Fruit fly (Drosophila melanogaster) whole organism, embryonic: ENCODE measurements around the gene CG32026.

Experiments used
- Atf-2 ChIP-seq: fragments of 200-800 bp; sonication (Bioruptor generic); optimal IDR thresholded peaks from 2 replicates; lab custom pipeline; 2016; ENCODE audit warnings: missing biosample characterization, missing genetic modification characterization
- BEAF-32 ChIP-seq: fragments of 200-800 bp; sonication (Bioruptor generic); optimal IDR thresholded peaks from 3 replicates; lab custom pipeline; 2017; ENCODE audit warnings: missing biosample characterization, missing genetic modification characterization, mild to moderate bottlenecking, moderate library complexity, missing genetic modification reagents
- CG10209 ChIP-seq: fragments of 200-800 bp; sonication (Bioruptor generic); optimal IDR thresholded peaks from 3 replicates; lab custom pipeline; 2017; ENCODE audit warnings: missing biosample characterization, mild to moderate bottlenecking, missing genetic modification characterization, missing genetic modification reagents
- CG11085 ChIP-seq: fragments of 200-800 bp; sonication (Bioruptor generic); IDR thresholded peaks from 2 replicates; pipeline ENCODE4 v1.3.6; 2022; ENCODE audit warnings: missing biosample characterization, missing genetic modification characterization
- CG14965 ChIP-seq: fragments of 200-800 bp; sonication (Bioruptor generic); optimal IDR thresholded peaks from 2 replicates; lab custom pipeline; 2016; ENCODE audit warnings: missing biosample characterization, missing genetic modification characterization, borderline replicate concordance
- CG15269 ChIP-seq: fragments of 200-800 bp; sonication (Bioruptor generic); optimal IDR thresholded peaks from 2 replicates; lab custom pipeline; 2018; ENCODE audit warnings: missing biosample characterization, mild to moderate bottlenecking, missing genetic modification characterization, moderate library complexity
- CG16779 ChIP-seq: fragments of 200-800 bp; sonication (Bioruptor generic); IDR thresholded peaks from 2 replicates; pipeline ENCODE4 v1.3.6; 2022; ENCODE audit warnings: missing biosample characterization, missing genetic modification characterization
- CG16863 ChIP-seq: fragments of 200-800 bp; sonication (Bioruptor generic); optimal IDR thresholded peaks from 3 replicates; lab custom pipeline; 2016; ENCODE audit warnings: missing biosample characterization, missing genetic modification characterization
- CG17328 ChIP-seq: fragments of 200-800 bp; sonication (Bioruptor generic); IDR thresholded peaks from 2 replicates; pipeline ENCODE4 v1.3.6; 2022; ENCODE audit warnings: missing biosample characterization, missing genetic modification characterization
- CG17359 ChIP-seq: fragments of 200-800 bp; sonication (Bioruptor generic); optimal IDR thresholded peaks from 3 replicates; lab custom pipeline; 2018; ENCODE audit warnings: missing biosample characterization, mild to moderate bottlenecking, missing genetic modification characterization, moderate library complexity
- CG2199 ChIP-seq: fragments of 200-800 bp; sonication (Bioruptor generic); IDR thresholded peaks from 3 replicates; pipeline ENCODE4 v1.3.6; 2022; ENCODE audit warnings: missing biosample characterization, missing genetic modification characterization
- CG2712 ChIP-seq: fragments of 200-800 bp; optimal IDR thresholded peaks from 3 replicates; lab custom pipeline; 2019; ENCODE audit warnings: missing biosample characterization, mild to moderate bottlenecking, missing genetic modification characterization, moderate library complexity
- CG2875 ChIP-seq: fragments of 200-800 bp; sonication (Bioruptor generic); optimal IDR thresholded peaks from 2 replicates; lab custom pipeline; 2017; ENCODE audit warnings: missing biosample characterization, mild to moderate bottlenecking, missing genetic modification characterization, missing genetic modification reagents
- CG3163 ChIP-seq: fragments of 200-800 bp; sonication (Bioruptor generic); optimal IDR thresholded peaks from 3 replicates; lab custom pipeline; 2016; ENCODE audit warnings: missing biosample characterization, missing genetic modification characterization
- CG34224 ChIP-seq: fragments of 200-800 bp; sonication (Bioruptor generic); IDR thresholded peaks from 3 replicates; pipeline ENCODE4 v1.3.6; 2022; ENCODE audit warnings: missing biosample characterization, missing genetic modification characterization; ENCODE audit not compliant: partially characterized antibody
- CG3726 ChIP-seq: fragments of 200-800 bp; sonication (Bioruptor generic); IDR thresholded peaks from 3 replicates; pipeline ENCODE4, ENCODE4 v1.3.6; 2022; ENCODE audit warnings: missing biosample characterization, missing genetic modification characterization
- CG4360 ChIP-seq: fragments of 200-800 bp; sonication (Bioruptor generic); IDR thresholded peaks from 2 replicates; pipeline ENCODE4 v1.3.6; 2022; ENCODE audit warnings: missing biosample characterization, missing genetic modification characterization
- CG43689 ChIP-seq: fragments of 200-800 bp; sonication (Bioruptor generic); IDR thresholded peaks from 2 replicates; pipeline ENCODE4 v1.3.6; 2022; ENCODE audit warnings: missing biosample characterization, missing genetic modification characterization
- CG7271 ChIP-seq: fragments of 200-800 bp; sonication (Bioruptor generic); optimal IDR thresholded peaks from 2 replicates; lab custom pipeline; 2018; ENCODE audit warnings: missing biosample characterization, mild to moderate bottlenecking, missing genetic modification characterization, moderate library complexity
- CG8281 ChIP-seq: fragments of 200-800 bp; sonication (Bioruptor generic); optimal IDR thresholded peaks from 2 replicates; lab custom pipeline; 2018; ENCODE audit warnings: missing biosample characterization, mild to moderate bottlenecking, missing genetic modification characterization, moderate library complexity
- CG8359 ChIP-seq: fragments of 200-800 bp; sonication (Bioruptor generic); optimal IDR thresholded peaks from 2 replicates; lab custom pipeline; 2017; ENCODE audit warnings: missing biosample characterization, mild to moderate bottlenecking, missing genetic modification characterization, borderline replicate concordance
- E2f2 ChIP-seq: fragments of 200-800 bp; sonication (Bioruptor generic); IDR thresholded peaks from 2 replicates; pipeline ENCODE4 v1.3.6; 2022; ENCODE audit warnings: missing biosample characterization, missing genetic modification characterization
- H2.0 ChIP-seq: fragments of 200-800 bp; sonication (Bioruptor generic); IDR thresholded peaks from 2 replicates; pipeline ENCODE4 v1.3.6; 2022; ENCODE audit warnings: missing biosample characterization, missing genetic modification characterization
- MTF-1 ChIP-seq: fragments of 200-800 bp; sonication (Bioruptor generic); optimal IDR thresholded peaks from 2 replicates; lab custom pipeline; 2018; ENCODE audit warnings: missing biosample characterization, mild to moderate bottlenecking, missing genetic modification characterization, borderline replicate concordance
- NFAT ChIP-seq: fragments of 200-800 bp; sonication (Bioruptor generic); IDR thresholded peaks from 2 replicates; pipeline ENCODE4 v1.3.6; 2022; ENCODE audit warnings: missing biosample characterization, missing genetic modification characterization
- Nf-YC ChIP-seq: fragments of 200-800 bp; optimal IDR thresholded peaks from 3 replicates; lab custom pipeline; 2019; ENCODE audit warnings: missing biosample characterization, mild to moderate bottlenecking, missing genetic modification characterization, moderate library complexity
- Side ChIP-seq: fragments of 200-800 bp; sonication (Bioruptor generic); optimal IDR thresholded peaks from 2 replicates; lab custom pipeline; 2016; ENCODE audit warnings: missing biosample characterization, missing genetic modification characterization
- Six4 ChIP-seq: fragments of 200-800 bp; sonication (Bioruptor generic); optimal IDR thresholded peaks from 2 replicates; lab custom pipeline; 2016; ENCODE audit warnings: missing biosample characterization, missing genetic modification characterization
- Xrp1 ChIP-seq: fragments of 200-800 bp; sonication (Bioruptor generic); IDR thresholded peaks from 2 replicates; pipeline ENCODE4 v1.3.6; 2022; ENCODE audit warnings: missing biosample characterization, missing genetic modification characterization
- cad ChIP-seq: fragments of >200 bp; optimal IDR thresholded peaks from 2 replicates; lab custom pipeline; 2017; ENCODE audit warnings: missing biosample characterization, missing genetic modification characterization
- cas ChIP-seq: fragments of 200-800 bp; sonication (Bioruptor generic); IDR thresholded peaks from 2 replicates; pipeline ENCODE4 v1.3.6; 2022; ENCODE audit warnings: missing biosample characterization, missing genetic modification characterization
- hkb ChIP-seq, 2 experiments: fragments of 200-800 bp in 1 of 2; fragments of >200 bp in 1 of 2; sonication (Bioruptor generic) in 1 of 2; IDR thresholded peaks in 1 of 2; optimal IDR thresholded peaks in 1 of 2; 2 replicates each; pipeline versions ENCODE4 v1.3.6 to Lab custom; 2017 to 2022; ENCODE audit warnings: missing biosample characterization in 1 of 2, missing genetic modification characterization in 1 of 2
- kay ChIP-seq: fragments of 200-800 bp; sonication (Bioruptor generic); optimal IDR thresholded peaks from 2 replicates; lab custom pipeline; 2016; ENCODE audit warnings: missing biosample characterization, missing genetic modification characterization
- peb ChIP-seq: fragments of 200-800 bp; sonication (Bioruptor generic); IDR thresholded peaks from 2 replicates; pipeline ENCODE4 v1.3.6; 2022; ENCODE audit warnings: missing biosample characterization, missing genetic modification characterization
- row ChIP-seq: fragments of 200-800 bp; sonication (Bioruptor generic); IDR thresholded peaks from 3 replicates; pipeline ENCODE4 v1.3.6; 2022; ENCODE audit warnings: missing biosample characterization, missing genetic modification characterization
- seq ChIP-seq: fragments of 200-800 bp; sonication (Bioruptor generic); IDR thresholded peaks from 2 replicates; pipeline ENCODE4 v1.3.6; 2022; ENCODE audit warnings: missing biosample characterization, missing genetic modification characterization
- so ChIP-seq: fragments of 200-800 bp; sonication (Bioruptor generic); IDR thresholded peaks from 3 replicates; pipeline ENCODE4 v1.3.6; 2022; ENCODE audit warnings: missing biosample characterization, missing genetic modification characterization
- tup ChIP-seq: fragments of 200-800 bp; sonication (Bioruptor generic); optimal IDR thresholded peaks from 2 replicates; lab custom pipeline; 2016; ENCODE audit warnings: missing biosample characterization, mild to moderate bottlenecking, missing genetic modification characterization, moderate library complexity
- z ChIP-seq: fragments of 200-800 bp; sonication (Bioruptor generic); IDR thresholded peaks from 3 replicates; pipeline ENCODE4 v1.3.6; 2022; ENCODE audit warnings: missing biosample characterization, missing genetic modification characterization
- zfh1 ChIP-seq: fragments of 200-800 bp; sonication (Bioruptor generic); IDR thresholded peaks from 3 replicates; pipeline ENCODE4 v1.3.6; 2022; ENCODE audit warnings: missing biosample characterization, missing genetic modification characterization

Gene CG32026

DNA sequence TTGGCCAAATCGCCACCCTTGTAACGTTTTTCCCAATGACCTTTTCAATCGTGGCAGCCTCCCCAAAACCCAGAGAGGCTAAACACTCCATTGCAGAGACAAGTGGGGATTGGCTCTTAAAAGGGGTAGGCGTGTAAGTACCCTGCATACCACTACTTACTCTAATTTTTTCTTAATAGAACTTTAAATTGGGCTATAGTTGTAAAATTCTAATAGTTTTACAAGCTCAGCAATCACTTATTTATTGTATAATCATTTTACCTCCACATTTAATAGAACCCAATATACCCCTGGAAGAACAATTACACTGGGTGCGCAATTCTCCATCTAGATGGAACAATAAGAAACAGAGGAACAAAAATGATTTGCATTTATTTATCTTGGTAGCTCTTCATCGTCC lies 5.5 kb downstream of the CG32026 start (continued):
- TF ChIP-seq z (GFP tag; lab: Robert Waterston, UW) (0 out of 3 replicates have a peak, but pooled peaks have one; percentile 59), NFAT (GFP tag; lab: Robert Waterston, UW) (peak; percentile 45; the same call in 1 of the 2 replicates), peb (GFP tag; lab: Robert Waterston, UW) (peak; percentile 60; the same call in 1 of the 2 replicates), seq (GFP tag; lab: Robert Waterston, UW) (peak; percentile 78), CG34224 (GFP tag; lab: Robert Waterston, UW) (no peak), CG3726 (GFP tag; lab: Robert Waterston, UW) (peak; percentile 47; the same call in 1 of the 3 replicates), row (GFP tag; lab: Robert Waterston, UW) (peak; percentile 88), CG17359 (tag; lab: Kevin White, UChicago) (peak; percentile 81), CG16863 (peak; percentile 56), CG43689 (GFP tag; lab: Robert Waterston, UW) (no peak; the same call in 1 of the 2 replicates), CG4360 (GFP tag; lab: Robert Waterston, UW) (no peak), kay (GFP tag; lab: Kevin White, UChicago) (peak; percentile 60), cad (GFP tag; lab: Kevin White, UChicago) (no peak), Xrp1 (GFP tag; lab: Robert Waterston, UW) (peak; percentile 88), CG2712 (tag; lab: Kevin White, UChicago) (peak; percentile 85), CG8281 (tag; lab: Kevin White, UChicago) (peak; percentile 28), Side (peak; percentile 62), CG2199 (GFP tag; lab: Robert Waterston, UW) (0 out of 3 replicates have a peak, but pooled peaks have one; percentile 79), CG7271 (tag; lab: Kevin White, UChicago) (no peak), Atf-2 (GFP tag; lab: Kevin White, UChicago) (peak; percentile 54), CG11085 (peak; percentile 25; the same call in 1 of the 2 replicates), CG16779 (GFP tag; lab: Robert Waterston, UW) (no peak), E2f2 (GFP tag; lab: Robert Waterston, UW) (peak; percentile 51; the same call in 1 of the 2 replicates), CG17328 (peak; percentile 80), tup (GFP tag; lab: Kevin White, UChicago) (no peak), MTF-1 (GFP tag; lab: Kevin White, UChicago) (no peak), CG15269 (tag; lab: Kevin White, UChicago) (peak; percentile 84), Nf-YC (tag; lab: Kevin White, UChicago) (no peak), BEAF-32 (no peak), cas (GFP tag; lab: Robert Waterston, UW) (no peak), H2.0 (GFP tag; lab: Robert Waterston, UW) (peak; percentile 75), CG2875 (GFP tag; lab: Kevin White, UChicago) (peak; percentile 42), Six4 (GFP tag; lab: Kevin White, UChicago) (peak; percentile 48), CG3163 (GFP tag; lab: Kevin White, UChicago) (peak; percentile 23), CG14965 (GFP tag; lab: Kevin White, UChicago) (no peak), CG10209 (GFP tag; lab: Kevin White, UChicago) (peak; percentile 76), hkb (optimal IDR thresholded peaks at IDR 0.05; lab: Kevin White, UChicago) (no peak), hkb (GFP tag; IDR thresholded peaks at IDR 0.05; lab: Robert Waterston, UW) (peak; percentile 82), zfh1 (GFP tag; lab: Robert Waterston, UW) (peak; percentile 84), CG8359 (GFP tag; lab: Kevin White, UChicago) (peak; percentile 33), so (GFP tag; lab: Robert Waterston, UW) (peak; percentile 59; the same call in 1 of the 3 replicates)
- TF ChIP-seq, all 482 proteins: peak for 331
